Worm (Caenorhabditis elegans) whole organism, L3 larva: ENCODE data around the gene set-8.

ENCODE experiments used
- R02D3.7 ChIP-seq: fragments of 150-350 bp; optimal IDR thresholded peaks from 2 replicates; lab custom pipeline; 2014; ENCODE audit warnings: missing biosample characterization, missing genetic modification characterization
- aly-2 ChIP-seq: fragments of 150-350 bp; optimal IDR thresholded peaks from 2 replicates; lab custom pipeline; 2014; ENCODE audit warnings: missing biosample characterization, missing genetic modification characterization
- ceh-16 ChIP-seq: sonication (generic microtip); optimal IDR thresholded peaks from 2 replicates; lab custom pipeline; 2017; ENCODE audit warnings: missing biosample characterization, missing genetic modification characterization
- ceh-28 ChIP-seq: fragments of 150-350 bp; optimal IDR thresholded peaks from 2 replicates; lab custom pipeline; 2014; ENCODE audit warnings: missing biosample characterization, missing genetic modification reagents, missing genetic modification characterization
- ceh-82 ChIP-seq: fragments of 150-350 bp; optimal IDR thresholded peaks from 2 replicates; lab custom pipeline; 2014; ENCODE audit warnings: missing biosample characterization, missing genetic modification characterization
- egl-27 ChIP-seq: sonication (generic microtip); optimal IDR thresholded peaks from 4 replicates; lab custom pipeline; 2017; ENCODE audit warnings: missing biosample characterization, missing genetic modification reagents, missing genetic modification characterization
- egl-5 ChIP-seq: fragments of 150-350 bp; optimal IDR thresholded peaks from 2 replicates; lab custom pipeline; 2017; ENCODE audit warnings: missing biosample characterization, missing genetic modification reagents, missing genetic modification characterization, inconsistent platforms
- elt-1 ChIP-seq: fragments of 150-350 bp; optimal IDR thresholded peaks from 2 replicates; lab custom pipeline; 2014; ENCODE audit warnings: missing biosample characterization, missing genetic modification characterization
- elt-2 ChIP-seq: sonication (generic microtip); optimal IDR thresholded peaks from 2 replicates; lab custom pipeline; 2016; ENCODE audit warnings: missing genetic modification reagents, mild to moderate bottlenecking, missing genetic modification characterization, missing compliant biosample characterization
- elt-3 ChIP-seq, 3 experiments: fragments of 150-350 bp in 1 of 3; sonication (generic microtip) in 2 of 3; optimal IDR thresholded peaks; 2 replicates in 2 of 3; 4 replicates in 1 of 3; lab custom pipeline; 2014 to 2017; ENCODE audit warnings: missing biosample characterization in 3 of 3, missing genetic modification characterization in 3 of 3
- eor-1 ChIP-seq, 2 experiments: fragments of 150-350 bp; optimal IDR thresholded peaks; 2 replicates each; lab custom pipeline; 2014 to 2018; ENCODE audit warnings: missing biosample characterization in 2 of 2, missing genetic modification characterization in 2 of 2
- fkh-10 ChIP-seq: sonication (generic microtip); optimal IDR thresholded peaks from 2 replicates; lab custom pipeline; 2017; ENCODE audit warnings: missing biosample characterization, missing genetic modification reagents, missing genetic modification characterization
- hmg-11 ChIP-seq: sonication (generic microtip); optimal IDR thresholded peaks from 2 replicates; lab custom pipeline; 2016; ENCODE audit warnings: missing genetic modification characterization, missing compliant biosample characterization
- jun-1 ChIP-seq: fragments of 150-350 bp; optimal IDR thresholded peaks from 2 replicates; lab custom pipeline; 2014; ENCODE audit warnings: missing biosample characterization, missing genetic modification reagents, missing genetic modification characterization
- lin-15B ChIP-seq: fragments of 150-350 bp; optimal IDR thresholded peaks from 2 replicates; lab custom pipeline; 2014; ENCODE audit warnings: missing biosample characterization, missing genetic modification characterization
- lin-39 ChIP-seq: fragments of 150-350 bp; optimal IDR thresholded peaks from 2 replicates; lab custom pipeline; 2018; ENCODE audit warnings: missing biosample characterization, missing genetic modification reagents, missing genetic modification characterization
- lsy-12 ChIP-seq: sonication (generic microtip); optimal IDR thresholded peaks from 2 replicates; lab custom pipeline; 2016; ENCODE audit warnings: mild to moderate bottlenecking, missing genetic modification characterization, missing compliant biosample characterization
- mdl-1 ChIP-seq: fragments of 150-350 bp; optimal IDR thresholded peaks from 2 replicates; lab custom pipeline; 2014; ENCODE audit warnings: missing biosample characterization, missing genetic modification characterization
- mml-1 ChIP-seq: fragments of 150-350 bp; sonication (generic microtip); optimal IDR thresholded peaks from 3 replicates; lab custom pipeline; 2014; ENCODE audit warnings: missing biosample characterization, missing genetic modification characterization
- nfya-1 ChIP-seq: sonication (generic microtip); optimal IDR thresholded peaks from 2 replicates; lab custom pipeline; 2017; ENCODE audit warnings: missing genetic modification characterization, mild to moderate bottlenecking, missing compliant biosample characterization, antibody characterized with exemption, moderate library complexity; ENCODE audit not compliant: insufficient read depth
- nhr-11 ChIP-seq: fragments of 150-350 bp; optimal IDR thresholded peaks from 2 replicates; lab custom pipeline; 2014; ENCODE audit warnings: missing biosample characterization, missing genetic modification characterization
- nhr-12 ChIP-seq: fragments of 150-350 bp; optimal IDR thresholded peaks from 2 replicates; lab custom pipeline; 2014; ENCODE audit warnings: missing biosample characterization, missing genetic modification characterization
- nhr-23 ChIP-seq: fragments of 150-350 bp; optimal IDR thresholded peaks from 2 replicates; lab custom pipeline; 2014; ENCODE audit warnings: missing biosample characterization, missing genetic modification reagents, missing genetic modification characterization
- nhr-25 ChIP-seq: sonication (generic microtip); optimal IDR thresholded peaks from 2 replicates; lab custom pipeline; 2017; ENCODE audit warnings: missing biosample characterization, missing genetic modification characterization
- nhr-43 ChIP-seq: sonication (generic microtip); optimal IDR thresholded peaks from 2 replicates; lab custom pipeline; 2016; ENCODE audit warnings: mild to moderate bottlenecking, missing genetic modification characterization, missing compliant biosample characterization; ENCODE audit not compliant: poor library complexity, severe bottlenecking
- nhr-67 ChIP-seq: fragments of 150-350 bp; optimal IDR thresholded peaks from 2 replicates; lab custom pipeline; 2014; ENCODE audit warnings: missing biosample characterization, missing genetic modification characterization
- nhr-76 ChIP-seq: fragments of 150-350 bp; sonication (generic microtip); optimal IDR thresholded peaks from 5 replicates; lab custom pipeline; 2014; ENCODE audit warnings: missing biosample characterization, missing genetic modification characterization
- pha-4 ChIP-seq: fragments of 150-350 bp; optimal IDR thresholded peaks from 2 replicates; lab custom pipeline; 2014; ENCODE audit warnings: missing biosample characterization, missing genetic modification reagents, missing genetic modification characterization
- skn-1 ChIP-seq: fragments of 150-350 bp; optimal IDR thresholded peaks from 2 replicates; lab custom pipeline; 2014; ENCODE audit warnings: missing biosample characterization, missing genetic modification characterization
- tbx-2 ChIP-seq: sonication (generic microtip); optimal IDR thresholded peaks from 2 replicates; lab custom pipeline; 2016; ENCODE audit warnings: mild to moderate bottlenecking, missing genetic modification characterization, missing compliant biosample characterization
- unc-39 ChIP-seq: sonication (generic microtip); optimal IDR thresholded peaks from 4 replicates; lab custom pipeline; 2017; ENCODE audit warnings: missing biosample characterization, missing genetic modification characterization
- zag-1 ChIP-seq: fragments of 150-350 bp; optimal IDR thresholded peaks from 2 replicates; lab custom pipeline; 2014; ENCODE audit warnings: missing biosample characterization, missing genetic modification characterization
- ztf-11 ChIP-seq: fragments of 150-350 bp; optimal IDR thresholded peaks from 2 replicates; lab custom pipeline; 2014; ENCODE audit warnings: missing biosample characterization, missing genetic modification characterization
- ztf-4 ChIP-seq: fragments of 150-350 bp; optimal IDR thresholded peaks from 2 replicates; lab custom pipeline; 2014; ENCODE audit warnings: missing biosample characterization, missing genetic modification characterization

The set-8 gene

ce11 chrX:13435790-13436472 lies 10.6 kb upstream of the set-8 start, which contains the start of gene jmjd-3.3:
jmjd-3.3 (plus strand) TSS chrX:13436422.
- TF ChIP-seq nhr-67 (no peak), egl-27 (tag; lab: Kevin White, UChicago) (no peak), ztf-4 (no peak), nhr-76 (tag; lab: Kevin White, UChicago) (no peak), skn-1 (tag; lab: Kevin White, UChicago) (no peak), aly-2 (tag; lab: Kevin White, UChicago) (no peak), hmg-11 (tag; lab: Kevin White, UChicago) (no peak), jun-1 (tag; lab: Kevin White, UChicago) (no peak), nhr-11 (tag; lab: Kevin White, UChicago) (no peak), mml-1 (tag; lab: Kevin White, UChicago) (no peak), pha-4 (tag; lab: Kevin White, UChicago) (no peak), mdl-1 (tag; lab: Kevin White, UChicago) (no peak)

ce11 chrX:13442446-13442845 lies 4.1 kb upstream of the set-8 start:
- TF ChIP-seq zag-1 (tag; lab: Kevin White, UChicago) (no peak), ztf-11 (no peak), nhr-43 (peak; percentile 17), lin-39 (tag; lab: Kevin White, UChicago) (peak; percentile 33), pha-4 (tag; lab: Kevin White, UChicago) (peak; percentile 54), ceh-16 (tag; lab: Kevin White, UChicago) (no peak), nhr-23 (tag; lab: Kevin White, UChicago) (peak; percentile 27), nhr-12 (tag; lab: Kevin White, UChicago) (no peak), lsy-12 (peak; percentile 44), ceh-82 (peak; percentile 44), eor-1 (tag; optimal IDR thresholded peaks at IDR 0.05; lab: Kevin White, UChicago) (no peak), elt-3 (tag; optimal IDR thresholded peaks at IDR 0.05; lab: Kevin White, UChicago) (no peak), R02D3.7 (tag; lab: Kevin White, UChicago) (no peak), tbx-2 (tag; lab: Kevin White, UChicago) (peak; percentile 44), elt-2 (tag; lab: Kevin White, UChicago) (peak; percentile 23), skn-1 (tag; lab: Kevin White, UChicago) (peak; percentile 15), fkh-10 (GFP tag; lab: Kevin White, UChicago) (no peak), hmg-11 (tag; lab: Kevin White, UChicago) (peak; percentile 26), ztf-4 (no peak), ceh-28 (tag; lab: Kevin White, UChicago) (peak; percentile 21)

DNA sequence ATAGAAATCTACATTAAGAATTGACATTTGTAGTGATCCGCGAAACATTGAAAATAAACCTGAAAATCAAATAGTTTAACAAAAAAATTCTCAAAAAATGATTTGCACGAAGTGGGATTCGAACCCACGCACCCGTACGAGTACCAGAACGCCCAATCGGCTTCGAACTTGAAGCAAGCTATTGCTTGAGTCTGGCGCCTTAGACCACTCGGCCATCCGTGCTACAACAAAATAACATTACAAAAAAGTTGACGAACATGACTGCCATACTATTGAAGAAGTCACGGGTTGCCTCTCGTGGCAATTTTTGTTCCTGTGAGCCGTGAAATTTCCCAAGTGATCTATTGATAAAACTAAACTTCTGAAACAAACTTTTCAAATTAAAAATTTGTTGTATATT lies 3.2 kb upstream of the set-8 start:
- no peak for TF ChIP-seq egl-5

- TF ChIP-seq unc-39 (tag; lab: Kevin White, UChicago) (no peak), nhr-76 (tag; lab: Kevin White, UChicago) (no peak), eor-1 (tag; optimal IDR thresholded peaks at IDR 0.05; lab: Kevin White, UChicago) (no peak), elt-1 (tag; lab: Kevin White, UChicago) (no peak)
Measured at ce11 chrX:13444267-13444666, 2.3 kb upstream of the set-8 start.

ce11 chrX:13448665-13449099 lies 2.2 kb downstream of the set-8 start:
- peak; percentile 68 for TF ChIP-seq tbx-2 (tag; lab: Kevin White, UChicago)
- peak; percentile 25 for TF ChIP-seq nhr-43
- TF ChIP-seq nhr-25: peak; percentile 11
- peak; percentile 2 for TF ChIP-seq lin-15B (tag; lab: Kevin White, UChicago)
- TF ChIP-seq nhr-23 (tag; lab: Kevin White, UChicago): peak; percentile 52
- peak; percentile 88 for TF ChIP-seq hmg-11 (tag; lab: Kevin White, UChicago)
- peak; percentile 17 for TF ChIP-seq pha-4 (tag; lab: Kevin White, UChicago)
- peak; percentile 18 for TF ChIP-seq ceh-82
- TF ChIP-seq skn-1 (tag; lab: Kevin White, UChicago): peak; percentile 71
- peak; percentile 39 for TF ChIP-seq egl-5
- TF ChIP-seq lsy-12: peak; percentile 84
- peak; percentile 67 for TF ChIP-seq nfya-1 (tag; lab: Kevin White, UChicago)
- peak; percentile 62 for TF ChIP-seq elt-2 (tag; lab: Kevin White, UChicago)
- peak; percentile 11 for TF ChIP-seq lin-39 (tag; lab: Kevin White, UChicago)
